Fruit fly (Drosophila melanogaster) whole organism, prepupa: ENCODE measurements around the gene Polr1H.

Source experiments
- Blimp-1 ChIP-seq: fragments of 200-800 bp; sonication (Bioruptor generic); optimal IDR thresholded peaks from 3 replicates; lab custom pipeline; 2017; ENCODE audit warnings: missing biosample characterization, missing genetic modification characterization, mild to moderate bottlenecking, moderate library complexity, missing genetic modification reagents
- CG10631 ChIP-seq: fragments of 200-800 bp; sonication (Bioruptor generic); optimal IDR thresholded peaks from 2 replicates; lab custom pipeline; 2016; ENCODE audit warnings: missing biosample characterization, missing genetic modification characterization
- CG10669 ChIP-seq: fragments of 200-800 bp; sonication (Bioruptor generic); optimal IDR thresholded peaks from 3 replicates; lab custom pipeline; 2018; ENCODE audit warnings: missing biosample characterization, mild to moderate bottlenecking, missing genetic modification characterization, moderate library complexity
- CG11294 ChIP-seq: fragments of 200-800 bp; sonication (Bioruptor generic); IDR thresholded peaks from 2 replicates; pipeline ENCODE4 v1.3.6; 2022; ENCODE audit warnings: missing biosample characterization, missing genetic modification characterization
- CG11762 ChIP-seq: fragments of 200-800 bp; sonication (Bioruptor generic); optimal IDR thresholded peaks from 3 replicates; lab custom pipeline; 2016; ENCODE audit warnings: missing biosample characterization, missing genetic modification characterization; ENCODE audit not compliant: insufficient read depth
- CG11902 ChIP-seq: fragments of 200-800 bp; sonication (Bioruptor generic); optimal IDR thresholded peaks from 3 replicates; lab custom pipeline; 2016; ENCODE audit warnings: missing biosample characterization, missing genetic modification characterization
- CG15336 ChIP-seq: fragments of 200-800 bp; sonication (Bioruptor generic); IDR thresholded peaks from 2 replicates; pipeline ENCODE4 v1.3.6; 2022; ENCODE audit warnings: missing biosample characterization, missing genetic modification characterization
- CG1621 ChIP-seq: fragments of 200-800 bp; sonication (Bioruptor generic); optimal IDR thresholded peaks from 3 replicates; lab custom pipeline; 2018; ENCODE audit warnings: missing biosample characterization, mild to moderate bottlenecking, missing genetic modification characterization
- CG3032 ChIP-seq: fragments of 200-800 bp; optimal IDR thresholded peaks from 2 replicates; lab custom pipeline; 2019; ENCODE audit warnings: missing biosample characterization, mild to moderate bottlenecking, missing genetic modification characterization, moderate library complexity
- CG31627 ChIP-seq: fragments of 200-800 bp; sonication (Bioruptor generic); optimal IDR thresholded peaks from 3 replicates; lab custom pipeline; 2016; ENCODE audit warnings: missing biosample characterization, missing genetic modification characterization
- CG34406 ChIP-seq: fragments of 200-800 bp; sonication (Bioruptor generic); optimal IDR thresholded peaks from 3 replicates; lab custom pipeline; 2016; ENCODE audit warnings: missing biosample characterization, missing genetic modification characterization
- CG3919 ChIP-seq: fragments of 200-800 bp; sonication (Bioruptor generic); optimal IDR thresholded peaks from 3 replicates; lab custom pipeline; 2016; ENCODE audit warnings: missing biosample characterization, missing genetic modification characterization
- CG6163 ChIP-seq: fragments of 200-800 bp; sonication (Bioruptor generic); IDR thresholded peaks from 3 replicates; pipeline ENCODE4 v1.3.6; 2022; ENCODE audit warnings: missing biosample characterization, missing genetic modification characterization
- CG6276 ChIP-seq: fragments of 200-800 bp; sonication (Bioruptor generic); optimal IDR thresholded peaks from 2 replicates; lab custom pipeline; 2017; ENCODE audit warnings: missing biosample characterization, mild to moderate bottlenecking, missing genetic modification characterization
- CG6808 ChIP-seq: fragments of 200-800 bp; sonication (Bioruptor generic); optimal IDR thresholded peaks from 3 replicates; lab custom pipeline; 2017; ENCODE audit warnings: missing biosample characterization, missing genetic modification characterization, mild to moderate bottlenecking, moderate library complexity, missing genetic modification reagents
- CG6854 ChIP-seq: fragments of 200-800 bp; sonication (Bioruptor generic); optimal IDR thresholded peaks from 2 replicates; lab custom pipeline; 2017; ENCODE audit warnings: missing biosample characterization, mild to moderate bottlenecking, missing genetic modification characterization
- CG7368 ChIP-seq: fragments of 200-800 bp; sonication (Bioruptor generic); optimal IDR thresholded peaks from 3 replicates; lab custom pipeline; 2016; ENCODE audit warnings: missing biosample characterization, missing genetic modification characterization
- CG8119 ChIP-seq: fragments of 200-800 bp; sonication (Bioruptor generic); IDR thresholded peaks from 3 replicates; pipeline ENCODE4 v1.3.6; 2022; ENCODE audit warnings: missing biosample characterization, missing genetic modification characterization
- CG8319 ChIP-seq: fragments of 200-800 bp; sonication (Bioruptor generic); optimal IDR thresholded peaks from 3 replicates; lab custom pipeline; 2016; ENCODE audit warnings: missing biosample characterization, missing genetic modification characterization
- CG8632 ChIP-seq: fragments of 200-800 bp; sonication (Bioruptor generic); optimal IDR thresholded peaks from 3 replicates; lab custom pipeline; 2016; ENCODE audit warnings: missing biosample characterization, missing genetic modification characterization
- CG9139 ChIP-seq: fragments of 200-800 bp; sonication (Bioruptor generic); optimal IDR thresholded peaks from 3 replicates; lab custom pipeline; 2017; ENCODE audit warnings: missing biosample characterization, mild to moderate bottlenecking, missing genetic modification characterization
- Eip75B ChIP-seq: fragments of 200-800 bp; sonication (Bioruptor generic); optimal IDR thresholded peaks from 3 replicates; lab custom pipeline; 2016; ENCODE audit warnings: missing biosample characterization, missing genetic modification characterization
- Eip78C ChIP-seq: fragments of 200-800 bp; sonication (Bioruptor generic); peaks from one replicate; lab custom pipeline; 2016; ENCODE audit warnings: missing biosample characterization, missing genetic modification characterization
- Eip93F ChIP-seq: fragments of 200-800 bp; sonication (Bioruptor generic); optimal IDR thresholded peaks from 2 replicates; lab custom pipeline; 2016; ENCODE audit warnings: missing biosample characterization, mild to moderate bottlenecking, missing genetic modification characterization
- Ets21C ChIP-seq: fragments of 200-800 bp; sonication (Bioruptor generic); optimal IDR thresholded peaks from 3 replicates; lab custom pipeline; 2016; ENCODE audit warnings: missing biosample characterization, missing genetic modification characterization
- Ets96B ChIP-seq: fragments of 200-800 bp; optimal IDR thresholded peaks from 2 replicates; lab custom pipeline; 2019; ENCODE audit warnings: missing biosample characterization, mild to moderate bottlenecking, missing genetic modification characterization, moderate library complexity
- Gug ChIP-seq: fragments of 200-800 bp; sonication (Bioruptor generic); IDR thresholded peaks from 2 replicates; pipeline ENCODE4 v1.3.6; 2022; ENCODE audit warnings: missing biosample characterization, missing genetic modification characterization
- Hr38 ChIP-seq: sonication (Bioruptor generic); optimal IDR thresholded peaks from 2 replicates; lab custom pipeline; 2016; ENCODE audit warnings: missing biosample characterization, missing genetic modification characterization
- Hr39 ChIP-seq: fragments of 200-800 bp; sonication (Bioruptor generic); optimal IDR thresholded peaks from 2 replicates; lab custom pipeline; 2016; ENCODE audit warnings: missing biosample characterization, missing genetic modification characterization
- Hr4 ChIP-seq: fragments of 200-800 bp; sonication (Bioruptor generic); optimal IDR thresholded peaks from 3 replicates; lab custom pipeline; 2016; ENCODE audit warnings: missing biosample characterization, missing genetic modification characterization
- Lpt ChIP-seq: fragments of 200-800 bp; sonication (Bioruptor generic); optimal IDR thresholded peaks from 3 replicates; lab custom pipeline; 2016; ENCODE audit warnings: missing biosample characterization, missing genetic modification characterization
- Met ChIP-seq: fragments of 200-800 bp; sonication (Bioruptor generic); optimal IDR thresholded peaks from 3 replicates; lab custom pipeline; 2016; ENCODE audit warnings: missing biosample characterization, missing genetic modification characterization
- OdsH ChIP-seq: fragments of 200-800 bp; sonication (Bioruptor generic); optimal IDR thresholded peaks from 3 replicates; lab custom pipeline; 2016; ENCODE audit warnings: missing biosample characterization, missing genetic modification characterization
- Smox ChIP-seq: fragments of 200-800 bp; sonication (Bioruptor generic); optimal IDR thresholded peaks from 3 replicates; lab custom pipeline; 2016; ENCODE audit warnings: missing biosample characterization, missing genetic modification characterization
- Sox102F ChIP-seq: fragments of 200-800 bp; sonication (Bioruptor generic); optimal IDR thresholded peaks from 2 replicates; lab custom pipeline; 2016; ENCODE audit warnings: missing biosample characterization, mild to moderate bottlenecking, missing genetic modification characterization
- Sox14 ChIP-seq: fragments of 200-800 bp; sonication (Bioruptor generic); optimal IDR thresholded peaks from 3 replicates; lab custom pipeline; 2016; ENCODE audit warnings: missing biosample characterization, missing genetic modification characterization
- Sox15 ChIP-seq: fragments of 200-800 bp; sonication (Bioruptor generic); optimal IDR thresholded peaks from 3 replicates; lab custom pipeline; 2016; ENCODE audit warnings: missing biosample characterization, missing genetic modification characterization
- achi ChIP-seq: fragments of 200-800 bp; sonication (Bioruptor generic); optimal IDR thresholded peaks from 3 replicates; lab custom pipeline; 2016; ENCODE audit warnings: missing biosample characterization, missing genetic modification characterization
- acj6 ChIP-seq: fragments of 200-800 bp; sonication (Bioruptor generic); optimal IDR thresholded peaks from 3 replicates; lab custom pipeline; 2016; ENCODE audit warnings: missing biosample characterization, missing genetic modification characterization
- cyc ChIP-seq: fragments of 200-800 bp; sonication (Bioruptor generic); optimal IDR thresholded peaks from 3 replicates; lab custom pipeline; 2016; ENCODE audit warnings: missing biosample characterization, missing genetic modification characterization
- dac ChIP-seq: fragments of 200-800 bp; sonication (Bioruptor generic); optimal IDR thresholded peaks from 2 replicates; lab custom pipeline; 2017; ENCODE audit warnings: missing biosample characterization, mild to moderate bottlenecking, missing genetic modification characterization
- eg ChIP-seq: fragments of 200-800 bp; sonication (Bioruptor generic); IDR thresholded peaks from 3 replicates; pipeline ENCODE4 v1.3.6; 2022; ENCODE audit warnings: missing biosample characterization, missing genetic modification characterization
- esn ChIP-seq: fragments of 200-800 bp; sonication (Bioruptor generic); optimal IDR thresholded peaks from 2 replicates; lab custom pipeline; 2016; ENCODE audit warnings: missing biosample characterization, mild to moderate bottlenecking, missing genetic modification characterization, moderate library complexity
- fd59A ChIP-seq: fragments of 200-800 bp; sonication (Bioruptor generic); optimal IDR thresholded peaks from 2 replicates; lab custom pipeline; 2017; ENCODE audit warnings: missing biosample characterization, mild to moderate bottlenecking, missing genetic modification characterization, missing genetic modification reagents
- fd85E ChIP-seq: fragments of 200-800 bp; sonication (Bioruptor generic); optimal IDR thresholded peaks from 3 replicates; lab custom pipeline; 2016; ENCODE audit warnings: missing biosample characterization, missing genetic modification characterization
- fkh ChIP-seq: fragments of 200-800 bp; sonication (Bioruptor generic); optimal IDR thresholded peaks from 3 replicates; lab custom pipeline; 2017; ENCODE audit warnings: missing biosample characterization, mild to moderate bottlenecking, missing genetic modification characterization, moderate library complexity
- lz ChIP-seq: fragments of 200-800 bp; sonication (Bioruptor generic); optimal IDR thresholded peaks from 3 replicates; lab custom pipeline; 2016; ENCODE audit warnings: missing biosample characterization, missing genetic modification characterization
- net ChIP-seq: fragments of 200-800 bp; sonication (Bioruptor generic); optimal IDR thresholded peaks from 3 replicates; lab custom pipeline; 2016; ENCODE audit warnings: missing biosample characterization, missing genetic modification characterization
- pdm3 ChIP-seq: fragments of 200-800 bp; sonication (Bioruptor generic); optimal IDR thresholded peaks from 3 replicates; lab custom pipeline; 2016; ENCODE audit warnings: missing biosample characterization, missing genetic modification characterization
- salr ChIP-seq, 2 experiments: fragments of 200-800 bp; sonication (Bioruptor generic); optimal IDR thresholded peaks; 3 replicates each; lab custom pipeline; 2016 to 2018; ENCODE audit warnings: missing biosample characterization in 2 of 2, missing genetic modification characterization in 2 of 2, mild to moderate bottlenecking in 1 of 2
- ss ChIP-seq, 2 experiments: fragments of 200-800 bp; sonication (Bioruptor generic); optimal IDR thresholded peaks; 2 replicates in 1 of 2; 3 replicates in 1 of 2; lab custom pipeline; 2017 to 2018; ENCODE audit warnings: mild to moderate bottlenecking in 2 of 2, missing biosample characterization in 2 of 2, missing genetic modification characterization in 2 of 2, moderate library complexity in 1 of 2

Polr1H gene

dm6 chr3R:21823699-21824406 lies 46.2 kb upstream of the Polr1H start:
- no peak for TF ChIP-seq fd59A (GFP tag; lab: Kevin White, UChicago)
- peak; percentile 66 for TF ChIP-seq CG8319 (GFP tag; lab: Kevin White, UChicago)
- peak in 1 of 2 experiments; percentile 27 for TF ChIP-seq salr (GFP tag; optimal IDR thresholded peaks at IDR 0.05; lab: Kevin White, UChicago)
- peak; percentile 42 for TF ChIP-seq Smox
- 0 out of 3 replicates have a peak, but pooled peaks have one; percentile 53 for TF ChIP-seq CG6163 (GFP tag; lab: Robert Waterston, UW)
- TF ChIP-seq Lpt, result peak; percentile 1
- TF ChIP-seq CG11294, result no peak
- peak; percentile 65 for TF ChIP-seq CG11902 (GFP tag; lab: Kevin White, UChicago)
- TF ChIP-seq CG1621 (tag; lab: Kevin White, UChicago), result no peak
- TF ChIP-seq achi (GFP tag; lab: Kevin White, UChicago), result peak; percentile 41
- peak; percentile 38 for TF ChIP-seq Hr39 (GFP tag; lab: Kevin White, UChicago)
- no peak for TF ChIP-seq Gug (GFP tag; lab: Robert Waterston, UW)
- TF ChIP-seq Eip75B (GFP tag; lab: Kevin White, UChicago), result peak; percentile 21
- TF ChIP-seq ss (GFP tag; optimal IDR thresholded peaks at IDR 0.05; lab: Kevin White, UChicago), result peak in 1 of 2 experiments; percentile 21
- no peak for TF ChIP-seq Hr38
- peak; percentile 14 for TF ChIP-seq fd85E
- no peak for TF ChIP-seq CG15336 (GFP tag; lab: Robert Waterston, UW)
- peak; percentile 70 for TF ChIP-seq CG11762 (GFP tag; lab: Kevin White, UChicago)
- TF ChIP-seq CG6276, result no peak
- peak; percentile 52 for TF ChIP-seq CG8632 (GFP tag; lab: Kevin White, UChicago)
- peak; percentile 35 for TF ChIP-seq acj6 (GFP tag; lab: Kevin White, UChicago)
- peak; percentile 78 for TF ChIP-seq CG6808 (GFP tag; lab: Kevin White, UChicago)
- TF ChIP-seq net (GFP tag; lab: Kevin White, UChicago), result no peak
- peak; percentile 70 for TF ChIP-seq esn (GFP tag; lab: Kevin White, UChicago)
- peak; percentile 6 for TF ChIP-seq fkh (GFP tag; lab: Kevin White, UChicago)
- peak; percentile 79 for TF ChIP-seq Ets96B (tag; lab: Kevin White, UChicago)
- TF ChIP-seq CG3032, result peak; percentile 80
- TF ChIP-seq Eip93F (GFP tag; lab: Kevin White, UChicago), result no peak
- TF ChIP-seq dac, result no peak
- peak; percentile 85 for TF ChIP-seq CG10669
- peak; percentile 4 for TF ChIP-seq CG31627 (GFP tag; lab: Kevin White, UChicago)
- peak; percentile 48 for TF ChIP-seq Met
- no peak for TF ChIP-seq pdm3 (GFP tag; lab: Kevin White, UChicago)
- peak; percentile 49 for TF ChIP-seq cyc (GFP tag; lab: Kevin White, UChicago)
- peak; percentile 36 for TF ChIP-seq OdsH
- no peak for TF ChIP-seq Sox15 (GFP tag; lab: Kevin White, UChicago)
- TF ChIP-seq CG7368 (GFP tag; lab: Kevin White, UChicago), result peak; percentile 57
- peak; percentile 74 for TF ChIP-seq Eip78C (GFP tag; lab: Kevin White, UChicago)
- TF ChIP-seq CG10631, result peak; percentile 61
- TF ChIP-seq CG6854, result peak; percentile 16
- no peak for TF ChIP-seq Ets21C (GFP tag; lab: Kevin White, UChicago)
- no peak for TF ChIP-seq Hr4 (GFP tag; lab: Kevin White, UChicago)
- TF ChIP-seq Sox14 (GFP tag; lab: Kevin White, UChicago), result no peak
- peak; percentile 81 for TF ChIP-seq CG3919 (GFP tag; lab: Kevin White, UChicago)
- peak; percentile 72 for TF ChIP-seq CG9139
- peak; percentile 44 for TF ChIP-seq CG34406 (GFP tag; lab: Kevin White, UChicago)
- TF ChIP-seq CG8119, result peak; percentile 57; the same call in 2 of the 3 replicates
- TF ChIP-seq lz (GFP tag; lab: Kevin White, UChicago), result peak; percentile 26
- no peak for TF ChIP-seq eg
- peak; percentile 70 for TF ChIP-seq Blimp-1
- no peak for TF ChIP-seq Sox102F
